Worm (Caenorhabditis elegans) whole organism, L1 larva: ENCODE data around the gene nhr-237.

ENCODE experiments used
- blmp-1 ChIP-seq: fragments of 150-350 bp; optimal IDR thresholded peaks from 2 replicates; lab custom pipeline; 2014; ENCODE audit warnings: missing biosample characterization, missing genetic modification characterization
- egl-27 ChIP-seq, 2 experiments: fragments of 150-350 bp in 1 of 2; sonication (generic microtip); optimal IDR thresholded peaks; 3 replicates each; lab custom pipeline; 2017 to 2018; ENCODE audit warnings: missing biosample characterization in 2 of 2, missing genetic modification characterization in 2 of 2, missing genetic modification reagents in 2 of 2
- lin-13 ChIP-seq: fragments of 150-350 bp; optimal IDR thresholded peaks from 2 replicates; lab custom pipeline; 2014; ENCODE audit warnings: missing biosample characterization, missing genetic modification reagents, missing genetic modification characterization
- nhr-28 ChIP-seq: fragments of 150-350 bp; optimal IDR thresholded peaks from 2 replicates; lab custom pipeline; 2014; ENCODE audit warnings: missing biosample characterization, missing genetic modification characterization
- nhr-84 ChIP-seq: sonication (generic microtip); optimal IDR thresholded peaks from 2 replicates; lab custom pipeline; 2017; ENCODE audit warnings: missing biosample characterization, missing genetic modification characterization
- sptf-1 ChIP-seq: fragments of 150-350 bp; optimal IDR thresholded peaks from 2 replicates; lab custom pipeline; 2014; ENCODE audit warnings: missing biosample characterization, missing genetic modification characterization
- tbx-2 ChIP-seq: sonication (generic microtip); optimal IDR thresholded peaks from 2 replicates; lab custom pipeline; 2016; ENCODE audit warnings: missing genetic modification characterization, missing compliant biosample characterization
- unc-62 ChIP-seq: fragments of 150-350 bp; optimal IDR thresholded peaks from 2 replicates; lab custom pipeline; 2014; ENCODE audit warnings: missing biosample characterization, missing genetic modification reagents, missing genetic modification characterization
- ztf-11 ChIP-seq, 2 experiments: sonication (generic microtip); optimal IDR thresholded peaks; 2 replicates each; lab custom pipeline; 2016 to 2017; ENCODE audit warnings: missing genetic modification characterization in 2 of 2, missing biosample characterization in 1 of 2, missing compliant biosample characterization in 1 of 2

ce11 chrV:1668216-1668615, 41.6 kb upstream of the nhr-237 start, which contains the start of gene irld-42:
- no peak for TF ChIP-seq nhr-28 (tag; lab: Kevin White, UChicago)
- TF ChIP-seq lin-13 (GFP tag; lab: Kevin White, UChicago) = no peak
- TF ChIP-seq egl-27 (tag; optimal IDR thresholded peaks at IDR 0.05; lab: Kevin White, UChicago) = no peak
- no peak for TF ChIP-seq blmp-1 (tag; lab: Kevin White, UChicago)
- TF ChIP-seq unc-62 (GFP tag; lab: Kevin White, UChicago) = no peak
- TF ChIP-seq sptf-1 (tag; lab: Kevin White, UChicago) = no peak
- no peak for TF ChIP-seq ztf-11 (tag; optimal IDR thresholded peaks at IDR 0.05; lab: Kevin White, UChicago)
- no peak for TF ChIP-seq nhr-84 (tag; lab: Kevin White, UChicago)
- TF ChIP-seq tbx-2 (tag; lab: Kevin White, UChicago) = no peak
